Worm (Caenorhabditis elegans) whole organism, L3 larva: ENCODE data around the gene Y49A3A.3.

Source experiments
- mdl-1 ChIP-seq: fragments of 150-350 bp; optimal IDR thresholded peaks from 2 replicates; lab custom pipeline; 2014; ENCODE audit warnings: missing biosample characterization, missing genetic modification characterization
- tbx-2 ChIP-seq: sonication (generic microtip); optimal IDR thresholded peaks from 2 replicates; lab custom pipeline; 2016; ENCODE audit warnings: mild to moderate bottlenecking, missing genetic modification characterization, missing compliant biosample characterization
- ztf-4 ChIP-seq: fragments of 150-350 bp; optimal IDR thresholded peaks from 2 replicates; lab custom pipeline; 2014; ENCODE audit warnings: missing biosample characterization, missing genetic modification characterization

- TF ChIP-seq tbx-2 (tag; lab: Kevin White, UChicago): no peak
- TF ChIP-seq ztf-4 (tag; lab: Kevin White, UChicago): no peak
- no peak for TF ChIP-seq mdl-1
Measured at ce11 chrV:14378052-14378451, 23.8 kb downstream of the Y49A3A.3 start.
